Fruit fly (Drosophila melanogaster) whole organism, embryonic: ENCODE results near the gene IleRS-m.
A peak's percentile ranks its signal among the peaks of the same experiment; 100 is the strongest.

Source experiments
- C15 ChIP-seq: fragments of 200-800 bp; sonication (Bioruptor generic); IDR thresholded peaks from 3 replicates; pipeline ENCODE4 v1.3.6; 2022; ENCODE audit warnings: missing biosample characterization, missing genetic modification characterization
- CG10147 ChIP-seq: fragments of 200-800 bp; sonication (Bioruptor generic); optimal IDR thresholded peaks from 2 replicates; lab custom pipeline; 2019; ENCODE audit warnings: missing biosample characterization, mild to moderate bottlenecking, missing genetic modification characterization, moderate library complexity
- CG10209 ChIP-seq: fragments of 200-800 bp; sonication (Bioruptor generic); optimal IDR thresholded peaks from 3 replicates; lab custom pipeline; 2017; ENCODE audit warnings: missing biosample characterization, mild to moderate bottlenecking, missing genetic modification characterization, missing genetic modification reagents
- CG10321 ChIP-seq: fragments of 200-800 bp; sonication (Bioruptor generic); IDR thresholded peaks from 2 replicates; pipeline ENCODE4 v1.3.6; 2022; ENCODE audit warnings: missing biosample characterization, missing genetic modification characterization
- CG10565 ChIP-seq: fragments of 200-800 bp; sonication (Bioruptor generic); optimal IDR thresholded peaks from 3 replicates; lab custom pipeline; 2016; ENCODE audit warnings: missing biosample characterization, mild to moderate bottlenecking, missing genetic modification characterization
- CG11247 ChIP-seq: fragments of 200-800 bp; sonication (Bioruptor generic); IDR thresholded peaks from 2 replicates; pipeline ENCODE4 v1.3.6; 2022; ENCODE audit warnings: missing biosample characterization, missing genetic modification characterization
- CG11456 ChIP-seq: fragments of 200-800 bp; sonication (Bioruptor generic); IDR thresholded peaks from 3 replicates; pipeline ENCODE4 v1.3.6; 2022; ENCODE audit warnings: missing biosample characterization, missing genetic modification characterization
- CG11560 ChIP-seq: fragments of 200-800 bp; sonication (Bioruptor generic); IDR thresholded peaks from 3 replicates; pipeline ENCODE4 v1.3.6; 2022; ENCODE audit warnings: missing biosample characterization, missing genetic modification characterization
- CG12391 ChIP-seq: fragments of 200-800 bp; sonication (Bioruptor generic); optimal IDR thresholded peaks from 3 replicates; lab custom pipeline; 2018; ENCODE audit warnings: missing biosample characterization, mild to moderate bottlenecking, missing genetic modification characterization, moderate library complexity
- CG12659 ChIP-seq: fragments of 200-800 bp; sonication (Bioruptor generic); optimal IDR thresholded peaks from 3 replicates; lab custom pipeline; 2017; ENCODE audit warnings: mild to moderate bottlenecking, missing biosample characterization, missing genetic modification reagents, missing genetic modification characterization
- CG14965 ChIP-seq: fragments of 200-800 bp; sonication (Bioruptor generic); optimal IDR thresholded peaks from 2 replicates; lab custom pipeline; 2016; ENCODE audit warnings: missing biosample characterization, missing genetic modification characterization, borderline replicate concordance
- CG15011 ChIP-seq: fragments of 200-800 bp; sonication (Bioruptor generic); optimal IDR thresholded peaks from 3 replicates; lab custom pipeline; 2018; ENCODE audit warnings: missing biosample characterization, mild to moderate bottlenecking, missing genetic modification characterization
- CG18262 ChIP-seq: fragments of 200-800 bp; optimal IDR thresholded peaks from 3 replicates; lab custom pipeline; 2019; ENCODE audit warnings: missing biosample characterization, mild to moderate bottlenecking, missing genetic modification characterization, moderate library complexity
- CG18599 ChIP-seq: fragments of 200-800 bp; sonication (Bioruptor generic); optimal IDR thresholded peaks from 3 replicates; lab custom pipeline; 2017; ENCODE audit warnings: missing biosample characterization, missing genetic modification characterization, mild to moderate bottlenecking, moderate library complexity, missing genetic modification reagents
- CG33557 ChIP-seq: fragments of 200-800 bp; sonication (Bioruptor generic); optimal IDR thresholded peaks from 2 replicates; lab custom pipeline; 2019; ENCODE audit warnings: missing biosample characterization, mild to moderate bottlenecking, missing genetic modification characterization, moderate library complexity
- CG3407 ChIP-seq: fragments of 200-800 bp; sonication (Bioruptor generic); optimal IDR thresholded peaks from 2 replicates; lab custom pipeline; 2018; ENCODE audit warnings: missing biosample characterization, mild to moderate bottlenecking, missing genetic modification characterization
- CG3838 ChIP-seq: fragments of 200-800 bp; sonication (Bioruptor generic); optimal IDR thresholded peaks from 3 replicates; lab custom pipeline; 2016; ENCODE audit warnings: missing biosample characterization, missing genetic modification characterization
- CG4707 ChIP-seq: fragments of 200-800 bp; sonication (Bioruptor generic); optimal IDR thresholded peaks from 2 replicates; lab custom pipeline; 2018; ENCODE audit warnings: missing biosample characterization, mild to moderate bottlenecking, missing genetic modification characterization, moderate library complexity
- CG6272 ChIP-seq: fragments of 200-800 bp; sonication (Bioruptor generic); IDR thresholded peaks from 2 replicates; pipeline ENCODE4 v1.3.6; 2022; ENCODE audit warnings: missing biosample characterization, missing genetic modification characterization
- CG6813 ChIP-seq: fragments of 200-800 bp; sonication (Bioruptor generic); optimal IDR thresholded peaks from 2 replicates; lab custom pipeline; 2017; ENCODE audit warnings: missing biosample characterization, missing genetic modification characterization, mild to moderate bottlenecking, moderate library complexity, missing genetic modification reagents
- Dip3 ChIP-seq: fragments of 200-800 bp; sonication (Bioruptor generic); optimal IDR thresholded peaks from 3 replicates; lab custom pipeline; 2016; ENCODE audit warnings: missing biosample characterization, missing genetic modification characterization
- Hr3 ChIP-seq: fragments of 200-800 bp; sonication (Bioruptor generic); optimal IDR thresholded peaks from 3 replicates; lab custom pipeline; 2016; ENCODE audit warnings: missing biosample characterization, missing genetic modification characterization
- Jarid2 ChIP-seq: fragments of 200-800 bp; sonication (Bioruptor generic); optimal IDR thresholded peaks from 3 replicates; lab custom pipeline; 2017; ENCODE audit warnings: mild to moderate bottlenecking, missing biosample characterization, missing genetic modification reagents, missing genetic modification characterization
- Max ChIP-seq: fragments of 200-800 bp; sonication (Bioruptor generic); optimal IDR thresholded peaks from 2 replicates; lab custom pipeline; 2016; ENCODE audit warnings: missing biosample characterization, mild to moderate bottlenecking, missing genetic modification characterization
- Myb ChIP-seq: fragments of 200-800 bp; sonication (Bioruptor generic); optimal IDR thresholded peaks from 2 replicates; lab custom pipeline; 2016; ENCODE audit warnings: missing biosample characterization, missing genetic modification characterization
- Nf-YB ChIP-seq: fragments of 200-800 bp; sonication (Bioruptor generic); optimal IDR thresholded peaks from 3 replicates; lab custom pipeline; 2019; ENCODE audit warnings: missing biosample characterization, mild to moderate bottlenecking, missing genetic modification characterization, moderate library complexity
- ato ChIP-seq: fragments of 200-800 bp; sonication (Bioruptor generic); IDR thresholded peaks from 2 replicates; pipeline ENCODE4 v1.3.6; 2022; ENCODE audit warnings: missing biosample characterization, missing genetic modification characterization; ENCODE audit not compliant: partially characterized antibody
- cad ChIP-seq: fragments of >200 bp; optimal IDR thresholded peaks from 2 replicates; lab custom pipeline; 2017; ENCODE audit warnings: missing biosample characterization, missing genetic modification characterization
- ci ChIP-seq: fragments of 200-800 bp; sonication (Bioruptor generic); IDR thresholded peaks from 3 replicates; pipeline ENCODE4 v1.3.6; 2022; ENCODE audit warnings: missing biosample characterization, missing genetic modification characterization
- crol ChIP-seq: fragments of 200-800 bp; sonication (Bioruptor generic); IDR thresholded peaks from 2 replicates; pipeline ENCODE4 v1.3.6; 2022; ENCODE audit warnings: missing biosample characterization, missing genetic modification characterization
- crp ChIP-seq, 2 experiments: fragments of 200-800 bp; sonication (Bioruptor generic); optimal IDR thresholded peaks; 2 replicates in 1 of 2; 3 replicates in 1 of 2; lab custom pipeline; 2017; ENCODE audit warnings: missing biosample characterization in 2 of 2, missing genetic modification characterization in 2 of 2, mild to moderate bottlenecking in 1 of 2, moderate library complexity in 1 of 2
- ftz-f1 ChIP-seq: fragments of 200-800 bp; sonication (Bioruptor generic); optimal IDR thresholded peaks from 2 replicates; lab custom pipeline; 2016; ENCODE audit warnings: missing biosample characterization, missing genetic modification characterization
- gcm2 ChIP-seq: fragments of 200-800 bp; sonication (Bioruptor generic); optimal IDR thresholded peaks from 2 replicates; lab custom pipeline; 2016; ENCODE audit warnings: missing biosample characterization, missing genetic modification characterization
- gem ChIP-seq: fragments of 200-800 bp; sonication (Bioruptor generic); optimal IDR thresholded peaks from 2 replicates; lab custom pipeline; 2019; ENCODE audit warnings: missing biosample characterization, mild to moderate bottlenecking, missing genetic modification characterization, moderate library complexity
- gfzf ChIP-seq: fragments of 200-800 bp; sonication (Bioruptor generic); optimal IDR thresholded peaks from 2 replicates; lab custom pipeline; 2016; ENCODE audit warnings: missing biosample characterization, mild to moderate bottlenecking, missing genetic modification characterization, moderate library complexity
- her ChIP-seq: fragments of 200-800 bp; sonication (Bioruptor generic); optimal IDR thresholded peaks from 2 replicates; lab custom pipeline; 2016; ENCODE audit warnings: missing biosample characterization, missing genetic modification characterization
- kah ChIP-seq: fragments of 200-800 bp; sonication (Bioruptor generic); optimal IDR thresholded peaks from 2 replicates; lab custom pipeline; 2018; ENCODE audit warnings: missing biosample characterization, mild to moderate bottlenecking, missing genetic modification characterization
- ken ChIP-seq: fragments of 200-800 bp; sonication (Bioruptor generic); IDR thresholded peaks from 3 replicates; pipeline ENCODE4 v1.3.6; 2022; ENCODE audit warnings: missing biosample characterization, missing genetic modification characterization
- klu ChIP-seq: fragments of 200-800 bp; sonication (Bioruptor generic); IDR thresholded peaks from 2 replicates; pipeline ENCODE4 v1.3.6; 2022; ENCODE audit warnings: missing biosample characterization, missing genetic modification characterization
- lab ChIP-seq: fragments of 200-800 bp; sonication (Bioruptor generic); optimal IDR thresholded peaks from 3 replicates; lab custom pipeline; 2017; ENCODE audit warnings: missing biosample characterization, missing genetic modification characterization, mild to moderate bottlenecking, moderate library complexity, missing genetic modification reagents
- lola ChIP-seq, 3 experiments: fragments of >200 bp in 2 of 3; fragments of 200-800 bp in 1 of 3; sonication (Bioruptor generic) in 1 of 3; optimal IDR thresholded peaks; 2 replicates each; lab custom pipeline; 2017 to 2019; ENCODE audit warnings: missing biosample characterization in 3 of 3, missing genetic modification characterization in 3 of 3, mild to moderate bottlenecking in 1 of 3, moderate library complexity in 1 of 3
- mirr ChIP-seq: fragments of 200-800 bp; sonication (Bioruptor generic); optimal IDR thresholded peaks from 3 replicates; lab custom pipeline; 2018; ENCODE audit warnings: missing biosample characterization, mild to moderate bottlenecking, missing genetic modification characterization
- pnt ChIP-seq: fragments of 200-800 bp; sonication (Bioruptor generic); optimal IDR thresholded peaks from 3 replicates; lab custom pipeline; 2016; ENCODE audit warnings: missing biosample characterization, missing genetic modification characterization
- prd ChIP-seq, 3 experiments: fragments of >200 bp in 2 of 3; fragments of 200-800 bp in 1 of 3; sonication (Bioruptor generic) in 1 of 3; optimal IDR thresholded peaks in 2 of 3; IDR thresholded peaks in 1 of 3; 2 replicates in 2 of 3; 3 replicates in 1 of 3; pipeline versions ENCODE4 v1.3.6 to Lab custom; 2017 to 2022; ENCODE audit warnings: missing biosample characterization in 1 of 3, missing genetic modification characterization in 1 of 3
- run ChIP-seq: fragments of 200-800 bp; sonication (Bioruptor generic); optimal IDR thresholded peaks from 3 replicates; lab custom pipeline; 2018; ENCODE audit warnings: missing biosample characterization, mild to moderate bottlenecking, missing genetic modification characterization
- zen ChIP-seq: fragments of 200-800 bp; sonication (Bioruptor generic); optimal IDR thresholded peaks from 3 replicates; lab custom pipeline; 2018; ENCODE audit warnings: missing biosample characterization, mild to moderate bottlenecking, missing genetic modification characterization, moderate library complexity
- zf30C ChIP-seq: fragments of 200-800 bp; sonication (Bioruptor generic); optimal IDR thresholded peaks from 3 replicates; lab custom pipeline; 2018; ENCODE audit warnings: missing biosample characterization, mild to moderate bottlenecking, missing genetic modification characterization

The IleRS-m gene

dm6 chr3L:16052145-16053025, 47.7 kb upstream of the IleRS-m start (continued):
- TF ChIP-seq run (tag; lab: Kevin White, UChicago) = no peak
- peak; percentile 5 for TF ChIP-seq zf30C (GFP tag; lab: Kevin White, UChicago)
- no peak for TF ChIP-seq gfzf
- TF ChIP-seq CG10147 (GFP tag; lab: Kevin White, UChicago) = no peak
- no peak for TF ChIP-seq crol (GFP tag; lab: Robert Waterston, UW)
- no peak for TF ChIP-seq Nf-YB (GFP tag; lab: Kevin White, UChicago)
- no peak for TF ChIP-seq her (GFP tag; lab: Kevin White, UChicago)
- TF ChIP-seq lab = peak; percentile 49
- no peak for TF ChIP-seq Jarid2 (GFP tag; lab: Kevin White, UChicago)
- TF ChIP-seq ftz-f1 (GFP tag; lab: Kevin White, UChicago) = no peak
- no peak for TF ChIP-seq CG12391
- no peak for TF ChIP-seq CG11247 (GFP tag; lab: Robert Waterston, UW)
- no peak for TF ChIP-seq zen (tag; lab: Kevin White, UChicago)
- no peak for TF ChIP-seq ken (GFP tag; lab: Robert Waterston, UW)
- TF ChIP-seq cad (GFP tag; lab: Kevin White, UChicago) = no peak
- TF ChIP-seq CG3838 (GFP tag; lab: Kevin White, UChicago) = no peak
- no peak for TF ChIP-seq ato
- peak in 2 of 3 experiments; percentile 71 to 96 for TF ChIP-seq lola (GFP tag; optimal IDR thresholded peaks at IDR 0.05; lab: Kevin White, UChicago)
- TF ChIP-seq CG6272 (GFP tag; lab: Robert Waterston, UW) = no peak
- no peak for TF ChIP-seq CG14965 (GFP tag; lab: Kevin White, UChicago)
- no peak for TF ChIP-seq gem (tag; lab: Kevin White, UChicago)
- no peak for TF ChIP-seq gcm2 (GFP tag; lab: Kevin White, UChicago)
- peak; percentile 2 for TF ChIP-seq Max (GFP tag; lab: Kevin White, UChicago)
- no peak for TF ChIP-seq CG18262 (tag; lab: Kevin White, UChicago)
- no peak for TF ChIP-seq CG33557 (GFP tag; lab: Kevin White, UChicago)
- TF ChIP-seq crp (GFP tag; optimal IDR thresholded peaks at IDR 0.05; lab: Kevin White, UChicago) = no peak
- no peak for TF ChIP-seq CG18599 (GFP tag; lab: Kevin White, UChicago)
- TF ChIP-seq Dip3 (GFP tag; lab: Kevin White, UChicago) = no peak
- no peak for TF ChIP-seq Hr3 (GFP tag; lab: Kevin White, UChicago)
- no peak for TF ChIP-seq Myb (GFP tag; lab: Kevin White, UChicago)
- no peak for TF ChIP-seq CG10209
- no peak for TF ChIP-seq CG12659
- no peak for TF ChIP-seq klu (GFP tag; lab: Robert Waterston, UW)
- no peak for TF ChIP-seq pnt (GFP tag; lab: Kevin White, UChicago)
- no peak for TF ChIP-seq CG10565 (GFP tag; lab: Kevin White, UChicago)
- TF ChIP-seq CG11560 = no peak
- no peak for TF ChIP-seq CG4707 (GFP tag; lab: Kevin White, UChicago)
- no peak for TF ChIP-seq mirr (GFP tag; lab: Kevin White, UChicago)
- peak; percentile 39 for TF ChIP-seq kah (GFP tag; lab: Kevin White, UChicago)
- peak; percentile 45 for TF ChIP-seq CG6813
- TF ChIP-seq CG10321 (GFP tag; lab: Robert Waterston, UW) = no peak
- peak; percentile 1 for TF ChIP-seq CG15011 (GFP tag; lab: Kevin White, UChicago)
- peak; percentile 47; the same call in 2 of the 3 replicates for TF ChIP-seq ci
- TF ChIP-seq CG11456 (GFP tag; lab: Robert Waterston, UW) = no peak
- TF ChIP-seq C15 = no peak
- TF ChIP-seq CG3407 (GFP tag; lab: Kevin White, UChicago) = no peak
- no peak for TF ChIP-seq prd (optimal IDR thresholded peaks at IDR 0.05; lab: Kevin White, UChicago)
- TF ChIP-seq prd (GFP tag; IDR thresholded peaks at IDR 0.05; lab: Robert Waterston, UW) = no peak
